Worm (Caenorhabditis elegans) whole organism, L4/young adult: Measurements from ENCODE around the gene F40A3.1.

Experiments used
- dao-5 ChIP-seq: sonication (generic microtip); optimal IDR thresholded peaks from 2 replicates; lab custom pipeline; 2016; ENCODE audit warnings: missing genotype, missing genetic modification characterization, moderate library complexity, missing compliant biosample characterization
- him-1 ChIP-seq: sonication (generic microtip); optimal IDR thresholded peaks from 2 replicates; lab custom pipeline; 2016; ENCODE audit warnings: missing genotype, missing genetic modification reagents, missing genetic modification characterization, missing compliant biosample characterization

ce11 chrV:7847687-7848086, 43.6 kb upstream of the F40A3.1 start:
- TF ChIP-seq him-1 (tag; lab: Kevin White, UChicago) (no peak), dao-5 (no peak)
